Worm (Caenorhabditis elegans): ENCODE data around the gene kin-18.

ce11 chrIII:6166634-6167033 lies 48.2 kb downstream of the kin-18 start:
- TF ChIP-seq nhr-237 (tag; optimal IDR thresholded peaks at IDR 0.05) (no peak), nhr-28 (tag; optimal IDR thresholded peaks at IDR 0.05) (no peak), ceh-43 (GFP tag; optimal IDR thresholded peaks at IDR 0.05) (no peak), elt-1 (tag; optimal IDR thresholded peaks at IDR 0.05; ENCODE audit: borderline replicate concordance, insufficient read depth) (no peak), mep-1 (tag; optimal IDR thresholded peaks at IDR 0.05) (no peak), ztf-11 (tag; optimal IDR thresholded peaks at IDR 0.05) (no peak), unc-39 (tag; optimal IDR thresholded peaks at IDR 0.05) (no peak), elt-3 (tag; optimal IDR thresholded peaks at IDR 0.05) (no peak), sptf-1 (tag; optimal IDR thresholded peaks at IDR 0.05) (no peak), blmp-1 (tag; optimal IDR thresholded peaks at IDR 0.05) (no peak)

All from whole organism, mixed stage, embryonic.